Worm (Caenorhabditis elegans): Measurements from ENCODE around the gene phat-5.

The phat-5 gene

ce11 chrV:4101567-4101966 is 20.7 kb downstream of the phat-5 start, which contains the start of gene srj-40:
Gene srj-40, plus strand, starts transcription at chrV:4101867.
- TF ChIP-seq ceh-90 (tag; optimal IDR thresholded peaks at IDR 0.05), result no peak
- TF ChIP-seq pax-3 (tag; optimal IDR thresholded peaks at IDR 0.05), result no peak
- TF ChIP-seq elt-3 (tag; optimal IDR thresholded peaks at IDR 0.05), result no peak

DNA sequence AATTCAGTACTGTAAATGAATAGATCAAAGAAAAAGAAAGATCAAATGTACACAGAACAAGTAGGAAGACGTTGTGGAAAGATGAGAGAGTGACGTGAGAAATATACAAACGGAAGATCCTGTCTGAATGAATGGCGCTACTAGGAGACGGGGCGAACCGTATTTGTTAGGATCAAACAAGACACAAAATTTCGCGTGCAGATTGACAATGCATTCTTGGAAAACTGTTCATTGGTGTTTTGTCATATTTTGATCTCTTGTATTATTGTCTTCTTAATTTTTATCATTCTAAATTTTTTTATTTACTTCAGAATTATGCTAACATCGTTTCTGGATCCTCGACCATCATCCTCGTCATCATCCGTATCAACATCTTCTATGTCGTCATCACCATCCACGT is 27.6 kb downstream of the phat-5 start, which contains the start of gene nhr-181:
Gene nhr-181, plus strand, starts transcription at position 301 of the 400 bp plus-strand sequence.
- no peak for TF ChIP-seq Y116A8C.19 (tag; optimal IDR thresholded peaks at IDR 0.05; ENCODE audit: borderline replicate concordance)
- TF ChIP-seq nhr-19 (GFP tag; conservative IDR thresholded peaks at IDR 0.05), result no peak
- TF ChIP-seq ztf-11 (tag; optimal IDR thresholded peaks at IDR 0.05), result no peak
- no peak for TF ChIP-seq lin-39 (tag; optimal IDR thresholded peaks at IDR 0.05)
- no peak for TF ChIP-seq blmp-1 (tag; optimal IDR thresholded peaks at IDR 0.05)
- TF ChIP-seq zag-1 (tag; optimal IDR thresholded peaks at IDR 0.05), result no peak
- TF ChIP-seq efl-1 (optimal IDR thresholded peaks at IDR 0.05), result no peak
- TF ChIP-seq efl-1 (GFP tag; optimal IDR thresholded peaks at IDR 0.05 in 1 of 2), result no peak
- TF ChIP-seq lir-3 (tag; optimal IDR thresholded peaks at IDR 0.05; ENCODE audit: poor library complexity), result no peak
- TF ChIP-seq nhr-85 (tag), result no peak
- TF ChIP-seq snu-23 (GFP tag; optimal IDR thresholded peaks at IDR 0.05), result no peak
- no peak for TF ChIP-seq unc-62 (GFP tag; optimal IDR thresholded peaks at IDR 0.05)

DNA sequence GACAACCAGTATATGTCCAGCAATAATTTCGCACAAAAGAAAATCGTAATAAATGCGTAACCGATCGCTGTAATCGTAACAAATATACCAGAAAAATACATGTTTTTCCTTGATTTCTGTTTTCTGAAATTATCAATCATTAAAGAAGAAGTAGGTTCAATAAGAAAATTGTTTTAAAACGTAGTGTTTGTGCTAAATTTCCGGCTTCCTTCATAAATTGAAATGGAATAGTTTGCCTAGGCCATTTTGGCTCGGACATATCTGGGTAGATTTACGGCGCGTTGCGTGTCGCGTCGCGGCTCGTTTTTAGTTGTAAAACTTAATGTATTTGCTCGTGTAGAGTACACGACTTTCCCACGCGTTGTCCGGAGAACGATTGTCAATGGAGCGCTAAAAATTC is 39.4 kb downstream of the phat-5 start, which contains the start of gene F38H12.5:
Gene F38H12.5, minus strand, starts transcription at position 101 of the 400 bp plus-strand sequence.
- TF ChIP-seq pag-3 (tag; optimal IDR thresholded peaks at IDR 0.05; ENCODE audit: borderline replicate concordance, insufficient read depth) (no peak), lsy-2 (tag; optimal IDR thresholded peaks at IDR 0.05) (no peak), C34B4.2 (tag; optimal IDR thresholded peaks at IDR 0.05) (no peak), nhr-71 (tag; optimal IDR thresholded peaks at IDR 0.05) (no peak), nhr-20 (tag; optimal IDR thresholded peaks at IDR 0.05) (no peak), ceh-82 (tag; optimal IDR thresholded peaks at IDR 0.05) (no peak), ama-1 (optimal IDR thresholded peaks at IDR 0.05) (no peak), efl-3 (GFP tag; optimal IDR thresholded peaks at IDR 0.05) (no peak), lin-35 (GFP tag; optimal IDR thresholded peaks at IDR 0.05) (no peak), C04F5.9 (tag; optimal IDR thresholded peaks at IDR 0.05) (no peak)

ce11 chrV:4081283-4081682 is 41.0 kb downstream of the phat-5 start, which contains the start of gene srh-211:
Gene srh-211, minus strand, starts transcription at chrV:4081383.
- TF ChIP-seq unc-98 (GFP tag; IDR thresholded peaks at IDR 0.05) (no peak), hpl-2 (GFP tag; optimal IDR thresholded peaks at IDR 0.05) (no peak), lsy-2 (tag; optimal IDR thresholded peaks at IDR 0.05) (no peak), ets-5 (GFP tag; IDR thresholded peaks at IDR 0.05) (no peak), nhr-85 (tag) (no peak), zip-4 (GFP tag; optimal IDR thresholded peaks at IDR 0.05) (no peak), swsn-7 (tag; optimal IDR thresholded peaks at IDR 0.05) (no peak)

DNA sequence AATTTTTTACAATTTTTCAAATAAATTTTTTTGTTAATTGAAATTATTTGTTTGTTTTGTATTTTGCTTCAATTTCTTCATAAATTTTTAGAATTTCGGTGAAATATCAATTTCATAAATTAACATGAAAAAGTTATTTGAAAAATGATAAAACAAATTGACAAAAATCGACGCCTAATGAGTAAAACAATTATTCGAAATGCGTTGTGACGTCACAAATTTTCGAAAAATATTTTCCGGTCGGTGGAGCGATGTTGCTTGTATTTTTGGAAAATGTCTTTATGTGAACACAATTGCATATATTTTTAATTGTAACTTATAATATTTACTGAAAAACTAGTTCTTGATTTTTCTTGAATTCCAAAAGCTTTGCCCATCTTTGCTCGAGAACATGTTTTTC is 41.8 kb downstream of the phat-5 start:
- TF ChIP-seq lin-35 (GFP tag; optimal IDR thresholded peaks at IDR 0.05) (no peak), lin-13 (GFP tag; optimal IDR thresholded peaks at IDR 0.05) (no peak), lir-3 (tag; optimal IDR thresholded peaks at IDR 0.05; ENCODE audit: poor library complexity) (no peak), unc-86 (tag; optimal IDR thresholded peaks at IDR 0.05) (no peak), alr-1 (tag; optimal IDR thresholded peaks at IDR 0.05; ENCODE audit: borderline replicate concordance) (no peak), ama-1 (optimal IDR thresholded peaks at IDR 0.05) (no peak), ceh-88 (GFP tag; IDR thresholded peaks at IDR 0.05) (no peak), ceh-8 (GFP tag; optimal IDR thresholded peaks at IDR 0.05) (no peak), grh-1 (GFP tag; IDR thresholded peaks at IDR 0.05) (no peak), irx-1 (tag; optimal IDR thresholded peaks at IDR 0.05) (no peak), lin-15B (tag; optimal IDR thresholded peaks at IDR 0.05) (no peak), C16A3.4 (tag; optimal IDR thresholded peaks at IDR 0.05) (no peak), nhr-84 (tag; optimal IDR thresholded peaks at IDR 0.05) (no peak), ceh-90 (tag; optimal IDR thresholded peaks at IDR 0.05) (no peak)
